Fruit fly (Drosophila melanogaster) whole organism, embryonic: ENCODE data around the gene CG10943.

Experiments
- B-H2 ChIP-seq: fragments of 200-800 bp; sonication (Bioruptor generic); optimal IDR thresholded peaks from 2 replicates; lab custom pipeline; 2018; ENCODE audit warnings: missing biosample characterization, mild to moderate bottlenecking, missing genetic modification characterization
- CG10321 ChIP-seq: fragments of 200-800 bp; sonication (Bioruptor generic); IDR thresholded peaks from 2 replicates; pipeline ENCODE4 v1.3.6; 2022; ENCODE audit warnings: missing biosample characterization, missing genetic modification characterization
- CG10431 ChIP-seq: fragments of 200-800 bp; sonication (Bioruptor generic); optimal IDR thresholded peaks from 3 replicates; lab custom pipeline; 2018; ENCODE audit warnings: missing biosample characterization, mild to moderate bottlenecking, missing genetic modification characterization
- CG10543 ChIP-seq: fragments of 200-800 bp; sonication (Bioruptor generic); optimal IDR thresholded peaks from 3 replicates; lab custom pipeline; 2017; ENCODE audit warnings: missing biosample characterization, mild to moderate bottlenecking, missing genetic modification characterization, moderate library complexity
- CG10565 ChIP-seq: fragments of 200-800 bp; sonication (Bioruptor generic); optimal IDR thresholded peaks from 3 replicates; lab custom pipeline; 2016; ENCODE audit warnings: missing biosample characterization, mild to moderate bottlenecking, missing genetic modification characterization
- CG12155 ChIP-seq: fragments of 200-800 bp; sonication (Bioruptor generic); optimal IDR thresholded peaks from 3 replicates; lab custom pipeline; 2016; ENCODE audit warnings: missing biosample characterization, missing genetic modification characterization
- CG12391 ChIP-seq: fragments of 200-800 bp; sonication (Bioruptor generic); optimal IDR thresholded peaks from 3 replicates; lab custom pipeline; 2018; ENCODE audit warnings: missing biosample characterization, mild to moderate bottlenecking, missing genetic modification characterization, moderate library complexity
- CG15479 ChIP-seq: fragments of 200-800 bp; sonication (Bioruptor generic); optimal IDR thresholded peaks from 3 replicates; lab custom pipeline; 2019; ENCODE audit warnings: missing biosample characterization, mild to moderate bottlenecking, missing genetic modification characterization, moderate library complexity
- CG1603 ChIP-seq: fragments of 200-800 bp; sonication (Bioruptor generic); optimal IDR thresholded peaks from 2 replicates; lab custom pipeline; 2019; ENCODE audit warnings: missing biosample characterization, mild to moderate bottlenecking, missing genetic modification characterization, moderate library complexity
- CG17359 ChIP-seq: fragments of 200-800 bp; sonication (Bioruptor generic); optimal IDR thresholded peaks from 3 replicates; lab custom pipeline; 2018; ENCODE audit warnings: missing biosample characterization, mild to moderate bottlenecking, missing genetic modification characterization, moderate library complexity
- CG17361 ChIP-seq: fragments of 200-800 bp; sonication (Bioruptor generic); IDR thresholded peaks from 3 replicates; pipeline ENCODE4 v1.3.6; 2022; ENCODE audit warnings: missing biosample characterization, missing genetic modification characterization
- CG17912 ChIP-seq: fragments of 200-800 bp; sonication (Bioruptor generic); optimal IDR thresholded peaks from 2 replicates; lab custom pipeline; 2018; ENCODE audit warnings: missing biosample characterization, mild to moderate bottlenecking, missing genetic modification characterization
- CG18262 ChIP-seq: fragments of 200-800 bp; optimal IDR thresholded peaks from 3 replicates; lab custom pipeline; 2019; ENCODE audit warnings: missing biosample characterization, mild to moderate bottlenecking, missing genetic modification characterization, moderate library complexity
- CG1832 ChIP-seq: fragments of 200-800 bp; sonication (Bioruptor generic); optimal IDR thresholded peaks from 2 replicates; lab custom pipeline; 2017; ENCODE audit warnings: missing biosample characterization, mild to moderate bottlenecking, missing genetic modification characterization, inconsistent platforms
- CG30431 ChIP-seq: fragments of 200-800 bp; sonication (Bioruptor generic); optimal IDR thresholded peaks from 2 replicates; lab custom pipeline; 2017; ENCODE audit warnings: missing biosample characterization, missing genetic modification characterization
- CG31224 ChIP-seq: fragments of 200-800 bp; sonication (Bioruptor generic); IDR thresholded peaks from 2 replicates; pipeline ENCODE4 v1.3.6; 2022; ENCODE audit warnings: missing biosample characterization, missing genetic modification characterization
- CG32532 ChIP-seq: fragments of 200-800 bp; sonication (Bioruptor generic); IDR thresholded peaks from 2 replicates; pipeline ENCODE4 v1.3.6; 2022; ENCODE audit warnings: missing biosample characterization, missing genetic modification characterization
- CG34422 ChIP-seq: fragments of 200-800 bp; sonication (Bioruptor generic); IDR thresholded peaks from 3 replicates; pipeline ENCODE4 v1.3.6; 2022; ENCODE audit warnings: missing biosample characterization, missing genetic modification characterization
- CG4282 ChIP-seq: fragments of 200-800 bp; sonication (Bioruptor generic); optimal IDR thresholded peaks from 2 replicates; lab custom pipeline; 2016; ENCODE audit warnings: missing biosample characterization, missing genetic modification characterization
- CG6689 ChIP-seq: fragments of 200-800 bp; sonication (Bioruptor generic); IDR thresholded peaks from 2 replicates; pipeline ENCODE4 v1.3.6; 2022; ENCODE audit warnings: missing biosample characterization, missing genetic modification characterization
- CG7357 ChIP-seq: fragments of 200-800 bp; sonication (Bioruptor generic); IDR thresholded peaks from 3 replicates; pipeline ENCODE4 v1.3.6; 2022; ENCODE audit warnings: missing biosample characterization, missing genetic modification characterization
- CG8089 ChIP-seq: fragments of 200-800 bp; sonication (Bioruptor generic); optimal IDR thresholded peaks from 3 replicates; lab custom pipeline; 2016; ENCODE audit warnings: missing biosample characterization, missing genetic modification characterization
- CG8290 ChIP-seq, 3 experiments: fragments of 200-800 bp; sonication (Bioruptor generic); optimal IDR thresholded peaks; 2 replicates each; lab custom pipeline; 2016 to 2019; ENCODE audit warnings: missing biosample characterization in 3 of 3, missing genetic modification characterization in 3 of 3, mild to moderate bottlenecking in 2 of 3, moderate library complexity in 1 of 3
- Dip3 ChIP-seq: fragments of 200-800 bp; sonication (Bioruptor generic); optimal IDR thresholded peaks from 3 replicates; lab custom pipeline; 2016; ENCODE audit warnings: missing biosample characterization, missing genetic modification characterization
- Ets65A ChIP-seq: fragments of 200-800 bp; sonication (Bioruptor generic); peaks from one replicate; lab custom pipeline; 2016; ENCODE audit warnings: missing biosample characterization, missing genetic modification characterization
- Ets97D ChIP-seq: fragments of 200-800 bp; sonication (Bioruptor generic); optimal IDR thresholded peaks from 3 replicates; lab custom pipeline; 2016; ENCODE audit warnings: missing biosample characterization, missing genetic modification characterization
- H15 ChIP-seq: fragments of 200-800 bp; sonication (Bioruptor generic); IDR thresholded peaks from 3 replicates; pipeline ENCODE4 v1.3.6; 2022; ENCODE audit warnings: missing biosample characterization, missing genetic modification characterization
- HHEX ChIP-seq: fragments of 200-800 bp; sonication (Bioruptor generic); optimal IDR thresholded peaks from 3 replicates; lab custom pipeline; 2017; ENCODE audit warnings: missing biosample characterization, mild to moderate bottlenecking, missing genetic modification characterization, missing genetic modification reagents
- MESR4 ChIP-seq: fragments of 200-800 bp; sonication (Bioruptor generic); optimal IDR thresholded peaks from 2 replicates; lab custom pipeline; 2018; ENCODE audit warnings: missing biosample characterization, mild to moderate bottlenecking, missing genetic modification characterization, moderate library complexity
- Max ChIP-seq: fragments of 200-800 bp; sonication (Bioruptor generic); optimal IDR thresholded peaks from 2 replicates; lab custom pipeline; 2016; ENCODE audit warnings: missing biosample characterization, mild to moderate bottlenecking, missing genetic modification characterization
- Med ChIP-seq: fragments of 200-800 bp; sonication (Bioruptor generic); peaks from one replicate; lab custom pipeline; 2016; ENCODE audit warnings: missing biosample characterization, missing genetic modification characterization, mild to moderate bottlenecking, inconsistent platforms, moderate library complexity
- Meics ChIP-seq: fragments of 200-800 bp; sonication (Bioruptor generic); optimal IDR thresholded peaks from 2 replicates; lab custom pipeline; 2017; ENCODE audit warnings: missing biosample characterization, mild to moderate bottlenecking, missing genetic modification characterization
- Nf-YA ChIP-seq: fragments of 200-800 bp; sonication (Bioruptor generic); IDR thresholded peaks from 2 replicates; pipeline ENCODE4 v1.3.6; 2022; ENCODE audit warnings: missing biosample characterization, missing genetic modification characterization
- Sin3A ChIP-seq: fragments of >200 bp; optimal IDR thresholded peaks from 2 replicates; lab custom pipeline; 2018
- Stat92E ChIP-seq, 3 experiments: fragments of >200 bp in 2 of 3; fragments of 200-800 bp in 1 of 3; sonication (Bioruptor generic) in 1 of 3; optimal IDR thresholded peaks; 2 replicates each; lab custom pipeline; 2017 to 2019; ENCODE audit warnings: missing biosample characterization in 3 of 3, missing genetic modification characterization in 3 of 3, mild to moderate bottlenecking in 1 of 3, moderate library complexity in 1 of 3
- Taf1 ChIP-seq: fragments of 200-800 bp; sonication (Bioruptor generic); IDR thresholded peaks from 2 replicates; pipeline ENCODE4 v1.3.6; 2022; ENCODE audit warnings: missing biosample characterization, missing genetic modification characterization
- Tbp ChIP-seq: fragments of >200 bp; optimal IDR thresholded peaks from 2 replicates; lab custom pipeline; 2018; ENCODE audit warnings: missing biosample characterization, missing genetic modification characterization
- Usf ChIP-seq: fragments of 200-800 bp; sonication (Bioruptor generic); optimal IDR thresholded peaks from 2 replicates; lab custom pipeline; 2017; ENCODE audit warnings: missing genotype, missing biosample characterization, missing genetic modification characterization
- amos ChIP-seq: fragments of 200-800 bp; sonication (Bioruptor generic); IDR thresholded peaks from 2 replicates; pipeline ENCODE4 v1.3.6; 2022; ENCODE audit warnings: missing biosample characterization, missing genetic modification characterization; ENCODE audit not compliant: partially characterized antibody
- fd96Cb ChIP-seq: fragments of 200-800 bp; sonication (Bioruptor generic); optimal IDR thresholded peaks from 2 replicates; lab custom pipeline; 2018; ENCODE audit warnings: missing biosample characterization, mild to moderate bottlenecking, missing genetic modification characterization, moderate library complexity
- grau ChIP-seq: fragments of 200-800 bp; optimal IDR thresholded peaks from 3 replicates; lab custom pipeline; 2019; ENCODE audit warnings: missing biosample characterization, mild to moderate bottlenecking, missing genetic modification characterization, moderate library complexity
- kah ChIP-seq: fragments of 200-800 bp; sonication (Bioruptor generic); optimal IDR thresholded peaks from 2 replicates; lab custom pipeline; 2018; ENCODE audit warnings: missing biosample characterization, mild to moderate bottlenecking, missing genetic modification characterization
- pros ChIP-seq: fragments of 200-800 bp; sonication (Bioruptor generic); optimal IDR thresholded peaks from 3 replicates; lab custom pipeline; 2019; ENCODE audit warnings: missing biosample characterization, mild to moderate bottlenecking, missing genetic modification characterization, moderate library complexity
- pum ChIP-seq: fragments of 200-800 bp; sonication (Bioruptor generic); optimal IDR thresholded peaks from 2 replicates; lab custom pipeline; 2016; ENCODE audit warnings: missing biosample characterization, missing genetic modification characterization
- sens ChIP-seq: fragments of 200-800 bp; sonication (Bioruptor generic); peaks from one replicate; lab custom pipeline; 2016; ENCODE audit warnings: missing biosample characterization, missing genetic modification characterization
- seq ChIP-seq: fragments of 200-800 bp; sonication (Bioruptor generic); IDR thresholded peaks from 2 replicates; pipeline ENCODE4 v1.3.6; 2022; ENCODE audit warnings: missing biosample characterization, missing genetic modification characterization
- sqz ChIP-seq: fragments of 200-800 bp; sonication (Bioruptor generic); optimal IDR thresholded peaks from 3 replicates; lab custom pipeline; 2018; ENCODE audit warnings: missing biosample characterization, mild to moderate bottlenecking, missing genetic modification characterization
- sr ChIP-seq: fragments of 200-800 bp; sonication (Bioruptor generic); IDR thresholded peaks from 3 replicates; pipeline ENCODE4 v1.3.6; 2022; ENCODE audit warnings: missing biosample characterization, missing genetic modification characterization
- tgo ChIP-seq: fragments of 200-800 bp; sonication (Bioruptor generic); IDR thresholded peaks from 3 replicates; pipeline ENCODE4 v1.3.6; 2022; ENCODE audit warnings: missing biosample characterization, missing genetic modification characterization
- vvl ChIP-seq: fragments of 200-800 bp; sonication (Bioruptor generic); IDR thresholded peaks from 2 replicates; pipeline ENCODE4 v1.3.6; 2022; ENCODE audit warnings: missing biosample characterization, missing genetic modification characterization

Gene CG10943

dm6 chr3L:12843056-12843799 lies 19.5 kb downstream of the CG10943 start, which contains the start of gene nebu (continued):
- TF ChIP-seq CG34422 (GFP tag; lab: Robert Waterston, UW), result peak; percentile 96
- TF ChIP-seq Meics, result peak; percentile 98
- no peak for TF ChIP-seq amos (GFP tag; lab: Robert Waterston, UW)
- TF ChIP-seq CG10431, result peak; percentile 25
- peak; percentile 97 for TF ChIP-seq HHEX (GFP tag; lab: Kevin White, UChicago)
- no peak for TF ChIP-seq Tbp (GFP tag; lab: Kevin White, UChicago)
- peak; percentile 73; the same call in 1 of the 2 replicates for TF ChIP-seq CG10321 (GFP tag; lab: Robert Waterston, UW)
- peak; percentile 96 for TF ChIP-seq CG12155 (GFP tag; lab: Kevin White, UChicago)
- TF ChIP-seq Taf1 (GFP tag; lab: Robert Waterston, UW), result peak; percentile 94
- peak; percentile 86 for TF ChIP-seq CG18262 (tag; lab: Kevin White, UChicago)
- peak; percentile 96 for TF ChIP-seq tgo (GFP tag; lab: Robert Waterston, UW)
- TF ChIP-seq CG10543 (GFP tag; lab: Kevin White, UChicago), result peak; percentile 94
- peak; percentile 66 for TF ChIP-seq kah
- TF ChIP-seq CG1832 (GFP tag; lab: Kevin White, UChicago), result no peak
- no peak for TF ChIP-seq CG17912 (GFP tag; lab: Kevin White, UChicago)
- peak; percentile 94 for TF ChIP-seq Max
- TF ChIP-seq Nf-YA (GFP tag; lab: Robert Waterston, UW), result peak; percentile 93
- TF ChIP-seq CG12391, result peak; percentile 96
- TF ChIP-seq pros (GFP tag; lab: Kevin White, UChicago), result no peak
- peak; percentile 98 for TF ChIP-seq Dip3
- peak; percentile 83 for TF ChIP-seq CG10565 (GFP tag; lab: Kevin White, UChicago)
- TF ChIP-seq Ets97D (GFP tag; lab: Kevin White, UChicago), result peak; percentile 88
- peak; percentile 84 for TF ChIP-seq CG30431
- peak; percentile 92 for TF ChIP-seq Usf (GFP tag; lab: Kevin White, UChicago)
- TF ChIP-seq CG1603 (tag; lab: Kevin White, UChicago), result peak; percentile 91
- TF ChIP-seq sqz (GFP tag; lab: Kevin White, UChicago), result peak; percentile 72
- TF ChIP-seq pum (GFP tag; lab: Kevin White, UChicago), result peak; percentile 91
- no peak; the same call in 2 of the 3 replicates for TF ChIP-seq sr
- peak; percentile 92 for TF ChIP-seq CG4282 (GFP tag; lab: Kevin White, UChicago)
- peak; percentile 92 for TF ChIP-seq CG8089 (GFP tag; lab: Kevin White, UChicago)
- peak; percentile 99 for TF ChIP-seq CG32532
- TF ChIP-seq CG7357 (GFP tag; lab: Robert Waterston, UW), result peak; percentile 88
- peak; percentile 95 for TF ChIP-seq H15 (GFP tag; lab: Robert Waterston, UW)
- TF ChIP-seq CG15479 (GFP tag; lab: Kevin White, UChicago), result no peak
- peak; percentile 99 for TF ChIP-seq Med (GFP tag; lab: Kevin White, UChicago)
- peak; percentile 99 for TF ChIP-seq sens (GFP tag; lab: Kevin White, UChicago)
- TF ChIP-seq MESR4, result peak; percentile 56
- peak; percentile 96 for TF ChIP-seq B-H2 (GFP tag; lab: Kevin White, UChicago)
- TF ChIP-seq Stat92E (GFP tag; optimal IDR thresholded peaks at IDR 0.05; lab: Kevin White, UChicago), result no peak
- peak; percentile 95 for TF ChIP-seq CG31224 (GFP tag; lab: Robert Waterston, UW)
- no peak for TF ChIP-seq Sin3A (lab: Kevin White, UChicago)
- peak; percentile 94 for TF ChIP-seq CG17361 (GFP tag; lab: Robert Waterston, UW)
- peak; percentile 99 for TF ChIP-seq Ets65A (GFP tag; lab: Kevin White, UChicago)
- TF ChIP-seq grau (tag; lab: Kevin White, UChicago), result peak; percentile 96
- TF ChIP-seq fd96Cb (tag; lab: Kevin White, UChicago), result peak; percentile 93
- TF ChIP-seq vvl (GFP tag; lab: Robert Waterston, UW), result peak; percentile 98
- TF ChIP-seq seq (GFP tag; lab: Robert Waterston, UW), result peak; percentile 94
- peak; percentile 95 for TF ChIP-seq CG17359 (tag; lab: Kevin White, UChicago)
- TF ChIP-seq CG8290 (GFP tag; optimal IDR thresholded peaks at IDR 0.05; lab: Kevin White, UChicago), result peak; percentile 26
- TF ChIP-seq CG8290 (tag; optimal IDR thresholded peaks at IDR 0.05; lab: Kevin White, UChicago), result peak in 1 of 2 experiments; percentile 98
- TF ChIP-seq CG6689 (GFP tag; lab: Robert Waterston, UW), result peak; percentile 94; the same call in 1 of the 2 replicates
